Worm (Caenorhabditis elegans): ENCODE results near the gene ZK829.1.

ce11 chrIV:11900399-11900798 lies 41.8 kb downstream of the ZK829.1 start:
- TF ChIP-seq ztf-6 (GFP tag; IDR thresholded peaks at IDR 0.05) (no peak), pha-4 (tag; optimal IDR thresholded peaks at IDR 0.05) (no peak)
